Fruit fly (Drosophila melanogaster) whole organism, prepupa: ENCODE measurements around the gene Shc.
A peak's percentile ranks its signal among the peaks of the same experiment; 100 is the strongest.

Experiments
- CG15336 ChIP-seq: fragments of 200-800 bp; sonication (Bioruptor generic); IDR thresholded peaks from 2 replicates; pipeline ENCODE4 v1.3.6; 2022; ENCODE audit warnings: missing biosample characterization, missing genetic modification characterization
- CG1621 ChIP-seq: fragments of 200-800 bp; sonication (Bioruptor generic); optimal IDR thresholded peaks from 3 replicates; lab custom pipeline; 2018; ENCODE audit warnings: missing biosample characterization, mild to moderate bottlenecking, missing genetic modification characterization
- CG16779 ChIP-seq: fragments of 200-800 bp; sonication (Bioruptor generic); optimal IDR thresholded peaks from 3 replicates; lab custom pipeline; 2017; ENCODE audit warnings: missing biosample characterization, mild to moderate bottlenecking, missing genetic modification characterization
- CG32006 ChIP-seq: fragments of 200-800 bp; sonication (Bioruptor generic); optimal IDR thresholded peaks from 3 replicates; lab custom pipeline; 2017; ENCODE audit warnings: missing biosample characterization, mild to moderate bottlenecking, missing genetic modification characterization
- CG7368 ChIP-seq: fragments of 200-800 bp; sonication (Bioruptor generic); optimal IDR thresholded peaks from 3 replicates; lab custom pipeline; 2016; ENCODE audit warnings: missing biosample characterization, missing genetic modification characterization
- Gug ChIP-seq: fragments of 200-800 bp; sonication (Bioruptor generic); IDR thresholded peaks from 2 replicates; pipeline ENCODE4 v1.3.6; 2022; ENCODE audit warnings: missing biosample characterization, missing genetic modification characterization
- Hr38 ChIP-seq: sonication (Bioruptor generic); optimal IDR thresholded peaks from 2 replicates; lab custom pipeline; 2016; ENCODE audit warnings: missing biosample characterization, missing genetic modification characterization
- Hr4 ChIP-seq: fragments of 200-800 bp; sonication (Bioruptor generic); optimal IDR thresholded peaks from 3 replicates; lab custom pipeline; 2016; ENCODE audit warnings: missing biosample characterization, missing genetic modification characterization
- Sox14 ChIP-seq: fragments of 200-800 bp; sonication (Bioruptor generic); optimal IDR thresholded peaks from 3 replicates; lab custom pipeline; 2016; ENCODE audit warnings: missing biosample characterization, missing genetic modification characterization
- achi ChIP-seq: fragments of 200-800 bp; sonication (Bioruptor generic); optimal IDR thresholded peaks from 3 replicates; lab custom pipeline; 2016; ENCODE audit warnings: missing biosample characterization, missing genetic modification characterization
- eg ChIP-seq: fragments of 200-800 bp; sonication (Bioruptor generic); IDR thresholded peaks from 3 replicates; pipeline ENCODE4 v1.3.6; 2022; ENCODE audit warnings: missing biosample characterization, missing genetic modification characterization
- fkh ChIP-seq: fragments of 200-800 bp; sonication (Bioruptor generic); optimal IDR thresholded peaks from 3 replicates; lab custom pipeline; 2017; ENCODE audit warnings: missing biosample characterization, mild to moderate bottlenecking, missing genetic modification characterization, moderate library complexity
- lz ChIP-seq: fragments of 200-800 bp; sonication (Bioruptor generic); optimal IDR thresholded peaks from 3 replicates; lab custom pipeline; 2016; ENCODE audit warnings: missing biosample characterization, missing genetic modification characterization
- salr ChIP-seq, 2 experiments: fragments of 200-800 bp; sonication (Bioruptor generic); optimal IDR thresholded peaks; 3 replicates each; lab custom pipeline; 2016 to 2018; ENCODE audit warnings: missing biosample characterization in 2 of 2, missing genetic modification characterization in 2 of 2, mild to moderate bottlenecking in 1 of 2

dm6 chr3L:9476829-9477228, 50.0 kb downstream of the Shc start, which contains the start of the genes Uch-L5 and Jarid2:
- no peak for TF ChIP-seq CG7368
- TF ChIP-seq CG1621 (tag; lab: Kevin White, UChicago) = peak; percentile 59
- TF ChIP-seq eg (GFP tag; lab: Robert Waterston, UW) = no peak
- peak; percentile 13 for TF ChIP-seq fkh (GFP tag; lab: Kevin White, UChicago)
- TF ChIP-seq Sox14 (GFP tag; lab: Kevin White, UChicago) = peak; percentile 92
- TF ChIP-seq CG15336 (GFP tag; lab: Robert Waterston, UW) = no peak
- no peak for TF ChIP-seq achi (GFP tag; lab: Kevin White, UChicago)
- TF ChIP-seq CG16779 (tag; lab: Kevin White, UChicago) = no peak
- no peak for TF ChIP-seq CG32006
- peak in 1 of 2 experiments; percentile 16 for TF ChIP-seq salr (GFP tag; optimal IDR thresholded peaks at IDR 0.05; lab: Kevin White, UChicago)
- TF ChIP-seq Hr38 (GFP tag; lab: Kevin White, UChicago) = no peak
- no peak for TF ChIP-seq Hr4 (GFP tag; lab: Kevin White, UChicago)
- peak; percentile 35 for TF ChIP-seq lz (GFP tag; lab: Kevin White, UChicago)
- TF ChIP-seq Gug (GFP tag; lab: Robert Waterston, UW) = no peak
